Worm (Caenorhabditis elegans) whole organism, L2 larva: ENCODE measurements around the gene Y69A2AR.25.

Experiments
- C34F6.9 ChIP-seq: fragments of 150-350 bp; optimal IDR thresholded peaks from 2 replicates; lab custom pipeline; 2014; ENCODE audit warnings: missing biosample characterization, missing genetic modification characterization
- F13H6.1 ChIP-seq: sonication (generic microtip); optimal IDR thresholded peaks from 2 replicates; lab custom pipeline; 2016; ENCODE audit warnings: missing genetic modification characterization, missing compliant biosample characterization
- Y55F3AM.14 ChIP-seq: fragments of 200-800 bp; sonication (Bioruptor generic); optimal IDR thresholded peaks from 2 replicates; lab custom pipeline; 2018; ENCODE audit warnings: mild to moderate bottlenecking, missing genetic modification characterization, missing compliant biosample characterization
- ZK546.5 ChIP-seq: sonication (generic microtip); optimal IDR thresholded peaks from 2 replicates; lab custom pipeline; 2017; ENCODE audit warnings: missing biosample characterization, missing genetic modification characterization
- alr-1 ChIP-seq: fragments of 150-350 bp; optimal IDR thresholded peaks from 2 replicates; lab custom pipeline; 2014; ENCODE audit warnings: missing biosample characterization, missing genetic modification characterization
- aly-2 ChIP-seq: fragments of 150-350 bp; optimal IDR thresholded peaks from 2 replicates; lab custom pipeline; 2014; ENCODE audit warnings: missing biosample characterization, missing genetic modification characterization
- ama-1 ChIP-seq: fragments of 150-350 bp; optimal IDR thresholded peaks from 2 replicates; lab custom pipeline; 2018; ENCODE audit warnings: inconsistent platforms
- blmp-1 ChIP-seq: sonication (generic microtip); optimal IDR thresholded peaks from 2 replicates; lab custom pipeline; 2017; ENCODE audit warnings: missing genetic modification characterization, mild to moderate bottlenecking, missing compliant biosample characterization, antibody characterized with exemption, moderate library complexity; ENCODE audit not compliant: insufficient read depth
- ceh-16 ChIP-seq: fragments of 150-350 bp; optimal IDR thresholded peaks from 2 replicates; lab custom pipeline; 2014; ENCODE audit warnings: missing biosample characterization, missing genetic modification characterization
- crh-2 ChIP-seq: sonication (generic microtip); optimal IDR thresholded peaks from 2 replicates; lab custom pipeline; 2017; ENCODE audit warnings: missing biosample characterization, missing genetic modification characterization
- egl-27 ChIP-seq: sonication (generic microtip); optimal IDR thresholded peaks from 3 replicates; lab custom pipeline; 2017; ENCODE audit warnings: missing biosample characterization, missing genetic modification reagents, missing genetic modification characterization
- elt-3 ChIP-seq: sonication (generic microtip); optimal IDR thresholded peaks from 2 replicates; lab custom pipeline; 2017; ENCODE audit warnings: missing biosample characterization, missing genetic modification characterization
- fos-1 ChIP-seq: fragments of 150-350 bp; optimal IDR thresholded peaks from 2 replicates; lab custom pipeline; 2014; ENCODE audit warnings: missing biosample characterization, missing genetic modification characterization
- gmeb-1 ChIP-seq: fragments of 150-350 bp; optimal IDR thresholded peaks from 2 replicates; lab custom pipeline; 2014; ENCODE audit warnings: missing biosample characterization, missing genetic modification characterization
- lin-11 ChIP-seq: fragments of 150-350 bp; sonication (generic microtip); optimal IDR thresholded peaks from 2 replicates; lab custom pipeline; 2014; ENCODE audit warnings: missing biosample characterization, missing genetic modification characterization, inconsistent platforms, mixed read lengths
- lin-39 ChIP-seq: fragments of 150-350 bp; optimal IDR thresholded peaks from 2 replicates; lab custom pipeline; 2014; ENCODE audit warnings: missing biosample characterization, missing genetic modification reagents, missing genetic modification characterization
- lsy-2 ChIP-seq, 2 experiments: fragments of 150-350 bp in 1 of 2; sonication (generic microtip) in 1 of 2; optimal IDR thresholded peaks; 2 replicates each; lab custom pipeline; 2014 to 2017; ENCODE audit warnings: missing biosample characterization in 2 of 2, missing genetic modification characterization in 2 of 2
- mab-5 ChIP-seq: fragments of 150-350 bp; optimal IDR thresholded peaks from 2 replicates; lab custom pipeline; 2014; ENCODE audit warnings: missing biosample characterization, missing genetic modification characterization
- mbf-1 ChIP-seq: sonication (generic microtip); optimal IDR thresholded peaks from 2 replicates; lab custom pipeline; 2017; ENCODE audit warnings: missing biosample characterization, missing genetic modification characterization
- mdl-1 ChIP-seq, 2 experiments: fragments of 150-350 bp in 1 of 2; sonication (generic microtip) in 1 of 2; optimal IDR thresholded peaks; 2 replicates each; lab custom pipeline; 2017; ENCODE audit warnings: missing biosample characterization in 2 of 2, missing genetic modification characterization in 2 of 2
- nhr-10 ChIP-seq: sonication (generic microtip); optimal IDR thresholded peaks from 2 replicates; lab custom pipeline; 2017; ENCODE audit warnings: missing biosample characterization, missing genetic modification characterization
- nhr-11 ChIP-seq: fragments of 150-350 bp; optimal IDR thresholded peaks from 2 replicates; lab custom pipeline; 2014; ENCODE audit warnings: missing biosample characterization, missing genetic modification characterization
- nhr-12 ChIP-seq: fragments of 150-350 bp; optimal IDR thresholded peaks from 2 replicates; lab custom pipeline; 2014; ENCODE audit warnings: missing biosample characterization, missing genetic modification characterization
- nhr-129 ChIP-seq: fragments of 150-350 bp; optimal IDR thresholded peaks from 2 replicates; lab custom pipeline; 2014; ENCODE audit warnings: missing biosample characterization, missing genetic modification characterization
- nhr-21 ChIP-seq: fragments of 150-350 bp; optimal IDR thresholded peaks from 2 replicates; lab custom pipeline; 2014; ENCODE audit warnings: missing biosample characterization, missing genetic modification characterization
- nhr-23 ChIP-seq: fragments of 150-350 bp; optimal IDR thresholded peaks from 2 replicates; lab custom pipeline; 2014; ENCODE audit warnings: missing biosample characterization, missing genetic modification reagents, missing genetic modification characterization
- nhr-237 ChIP-seq: fragments of 150-350 bp; optimal IDR thresholded peaks from 2 replicates; lab custom pipeline; 2014; ENCODE audit warnings: missing biosample characterization, missing genetic modification characterization
- nhr-6 ChIP-seq: fragments of 150-350 bp; optimal IDR thresholded peaks from 2 replicates; lab custom pipeline; 2014; ENCODE audit warnings: missing biosample characterization, missing genetic modification characterization
- peb-1 ChIP-seq: fragments of 150-350 bp; optimal IDR thresholded peaks from 2 replicates; lab custom pipeline; 2014; ENCODE audit warnings: missing biosample characterization, missing genetic modification characterization
- sem-4 ChIP-seq: fragments of 150-350 bp; optimal IDR thresholded peaks from 2 replicates; lab custom pipeline; 2014; ENCODE audit warnings: missing biosample characterization, missing genetic modification reagents, missing genetic modification characterization
- skn-1 ChIP-seq: sonication (generic microtip); optimal IDR thresholded peaks from 2 replicates; lab custom pipeline; 2017; ENCODE audit warnings: missing biosample characterization, missing genetic modification characterization
- sma-9 ChIP-seq, 2 experiments: fragments of 150-350 bp in 1 of 2; sonication (generic microtip) in 1 of 2; optimal IDR thresholded peaks; 2 replicates each; lab custom pipeline; 2014 to 2016; ENCODE audit warnings: missing genetic modification characterization in 2 of 2, mild to moderate bottlenecking in 1 of 2, missing biosample characterization in 1 of 2, missing compliant biosample characterization in 1 of 2, missing genetic modification reagents in 1 of 2, moderate library complexity in 1 of 2
- snpc-4 ChIP-seq: fragments of 150-350 bp; optimal IDR thresholded peaks from 2 replicates; lab custom pipeline; 2014; ENCODE audit warnings: missing biosample characterization, missing genetic modification characterization
- unc-62 ChIP-seq: fragments of 150-350 bp; optimal IDR thresholded peaks from 2 replicates; lab custom pipeline; 2014; ENCODE audit warnings: missing biosample characterization, missing genetic modification reagents, missing genetic modification characterization
- ztf-11 ChIP-seq: sonication (generic microtip); optimal IDR thresholded peaks from 2 replicates; lab custom pipeline; 2017; ENCODE audit warnings: missing biosample characterization, missing genetic modification characterization

The Y69A2AR.25 gene

DNA sequence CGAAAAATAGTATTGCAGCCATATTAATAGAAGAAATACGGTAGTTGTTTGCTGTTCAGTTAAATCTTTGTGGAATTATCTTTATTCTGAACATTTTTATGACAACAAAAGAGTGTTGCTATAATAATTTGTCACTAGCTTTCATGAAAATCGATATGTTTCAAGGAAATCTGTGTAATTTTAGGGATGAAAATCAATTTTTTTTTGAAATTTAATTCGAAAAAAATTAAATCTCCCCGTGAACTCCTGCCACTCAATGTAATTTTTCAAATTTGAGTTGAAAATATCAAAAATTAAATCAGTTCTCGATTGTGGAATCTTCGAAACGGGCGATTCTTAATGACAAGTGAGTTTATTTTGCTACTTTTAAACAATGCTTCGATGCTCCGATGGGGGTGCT is 6.8 kb downstream of the Y69A2AR.25 start, which contains the start of gene Y69A2AR.46:
Gene Y69A2AR.46 (plus strand): TSS at position 301 of the 400 bp plus-strand sequence.
- TF ChIP-seq sma-9 (GFP tag; optimal IDR thresholded peaks at IDR 0.05; lab: Kevin White, UChicago) (no peak), sma-9 (tag; optimal IDR thresholded peaks at IDR 0.05; lab: Kevin White, UChicago) (no peak), nhr-21 (tag; lab: Kevin White, UChicago) (no peak), nhr-23 (no peak), nhr-10 (no peak), nhr-129 (tag; lab: Kevin White, UChicago) (no peak)
- TF ChIP-seq, all 48 proteins: peak for 0

DNA sequence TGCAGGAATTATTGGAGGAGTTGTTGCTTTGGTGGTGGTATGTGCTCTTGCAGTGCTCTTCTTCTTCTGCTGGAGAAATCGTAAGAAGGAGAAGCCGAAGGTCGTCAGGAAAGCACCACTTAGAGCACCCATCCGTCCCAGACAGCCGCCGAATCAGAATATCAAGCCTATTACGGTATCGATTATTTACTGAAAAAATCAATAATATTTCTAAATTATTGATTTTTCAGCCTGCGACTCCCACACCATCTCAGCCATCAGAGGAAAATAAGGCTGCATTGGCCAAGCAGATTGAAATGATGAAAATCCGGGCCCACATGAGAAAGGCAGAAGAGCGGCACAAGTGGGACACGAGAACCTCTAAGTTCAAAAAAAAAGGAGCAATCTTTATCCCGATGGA is 12.0 kb downstream of the Y69A2AR.25 start:
- TF ChIP-seq C34F6.9 (tag; lab: Kevin White, UChicago) (no peak), gmeb-1 (no peak), lsy-2 (tag; optimal IDR thresholded peaks at IDR 0.05; lab: Kevin White, UChicago) (no peak), peb-1 (tag; lab: Kevin White, UChicago) (no peak), Y55F3AM.14 (GFP tag; lab: Kevin White, UChicago) (no peak), unc-62 (GFP tag; lab: Kevin White, UChicago) (no peak), ztf-11 (tag; lab: Kevin White, UChicago) (no peak), mdl-1 (tag; optimal IDR thresholded peaks at IDR 0.05; lab: Kevin White, UChicago) (no peak), nhr-10 (no peak), sem-4 (tag; lab: Kevin White, UChicago) (no peak)

DNA sequence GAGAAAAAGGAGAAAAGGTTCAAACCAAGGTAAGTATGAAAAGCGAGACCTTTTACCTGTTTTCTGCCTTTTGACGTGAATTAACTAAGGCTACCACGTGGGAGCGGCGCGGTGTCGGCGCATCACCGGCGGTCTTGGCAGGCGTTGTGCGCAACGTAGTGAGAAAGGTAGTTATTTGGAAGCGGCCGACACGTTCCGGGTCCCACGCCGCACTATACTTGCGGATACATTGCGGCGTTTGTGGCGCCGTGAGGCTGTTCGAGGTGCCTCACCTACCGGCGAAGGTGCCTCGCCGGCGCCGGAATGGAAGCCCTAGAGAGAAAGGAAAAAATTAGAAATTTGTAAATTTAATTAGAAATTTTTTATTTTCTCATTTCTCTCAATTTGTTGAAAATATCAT is 15.3 kb downstream of the Y69A2AR.25 start:
- TF ChIP-seq Y55F3AM.14 (GFP tag; lab: Kevin White, UChicago), result peak; percentile 14
- no peak for TF ChIP-seq mdl-1 (tag; optimal IDR thresholded peaks at IDR 0.05; lab: Kevin White, UChicago)

DNA sequence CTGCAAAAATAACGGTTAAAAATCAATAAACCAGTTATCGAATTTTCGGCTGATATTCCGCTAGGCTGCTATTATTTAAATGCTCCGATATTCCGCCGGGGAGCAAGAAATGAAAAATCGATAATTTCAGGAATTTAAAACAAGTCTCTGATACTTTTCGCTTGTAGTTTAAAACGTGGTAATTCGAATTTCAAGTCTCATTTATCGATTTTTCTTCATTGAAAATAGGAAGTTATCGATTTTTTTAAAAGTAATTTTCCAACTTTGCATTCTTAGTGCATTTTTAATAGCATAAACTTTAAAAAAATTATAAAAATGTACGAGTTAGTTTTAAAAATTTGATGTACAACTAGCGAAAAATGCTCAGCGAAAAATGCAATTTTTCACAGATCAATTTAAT is 15.9 kb downstream of the Y69A2AR.25 start:
- TF ChIP-seq ceh-16 (tag; lab: Kevin White, UChicago) (no peak), ama-1 (lab: Kevin White, UChicago) (no peak), nhr-237 (tag; lab: Kevin White, UChicago) (no peak), F13H6.1 (tag; lab: Kevin White, UChicago) (no peak), mab-5 (no peak)
- TF ChIP-seq, all 48 proteins: peak for 0

DNA sequence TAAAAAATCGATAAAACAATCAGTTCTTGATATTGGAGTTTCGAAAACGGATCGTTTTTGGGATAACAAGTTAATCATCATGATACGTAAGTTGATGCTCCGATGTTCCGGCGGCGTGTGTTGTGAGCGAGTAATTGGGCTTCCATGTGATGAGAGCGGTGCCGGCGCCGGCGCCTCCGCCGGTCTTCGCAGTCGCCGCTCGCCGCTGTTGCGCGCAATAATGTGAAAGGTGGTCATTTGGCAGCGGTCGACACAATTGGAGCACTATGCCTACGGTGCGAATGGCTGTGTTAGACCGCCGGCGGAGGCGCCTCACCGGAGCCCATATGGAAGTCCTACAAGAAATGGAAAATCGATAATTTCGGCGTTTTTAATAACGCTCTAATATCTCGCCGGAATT is 16.3 kb downstream of the Y69A2AR.25 start:
- no peak for TF ChIP-seq snpc-4 (tag; lab: Kevin White, UChicago)
- no peak for TF ChIP-seq crh-2 (tag; lab: Kevin White, UChicago)
- TF ChIP-seq nhr-129 (tag; lab: Kevin White, UChicago), result no peak
- TF ChIP-seq aly-2 (tag; lab: Kevin White, UChicago), result no peak
- TF ChIP-seq lin-39 (tag; lab: Kevin White, UChicago), result no peak
- TF ChIP-seq ZK546.5 (tag; lab: Kevin White, UChicago), result no peak
- no peak for TF ChIP-seq C34F6.9 (tag; lab: Kevin White, UChicago)
- no peak for TF ChIP-seq ztf-11 (tag; lab: Kevin White, UChicago)
- TF ChIP-seq mdl-1 (tag; optimal IDR thresholded peaks at IDR 0.05; lab: Kevin White, UChicago), result no peak
- TF ChIP-seq blmp-1 (tag; lab: Kevin White, UChicago), result no peak
- TF ChIP-seq ceh-16 (tag; lab: Kevin White, UChicago), result no peak
- TF ChIP-seq skn-1 (tag; lab: Kevin White, UChicago), result no peak
- TF ChIP-seq nhr-12 (tag; lab: Kevin White, UChicago), result no peak
- TF ChIP-seq lin-11 (tag; lab: Kevin White, UChicago), result no peak
- no peak for TF ChIP-seq elt-3 (tag; lab: Kevin White, UChicago)
- no peak for TF ChIP-seq nhr-11 (tag; lab: Kevin White, UChicago)
- TF ChIP-seq egl-27, result no peak
- TF ChIP-seq nhr-23, result no peak
- no peak for TF ChIP-seq nhr-6 (tag; lab: Kevin White, UChicago)
- no peak for TF ChIP-seq mbf-1
- TF ChIP-seq, all 48 proteins: peak for 0

DNA sequence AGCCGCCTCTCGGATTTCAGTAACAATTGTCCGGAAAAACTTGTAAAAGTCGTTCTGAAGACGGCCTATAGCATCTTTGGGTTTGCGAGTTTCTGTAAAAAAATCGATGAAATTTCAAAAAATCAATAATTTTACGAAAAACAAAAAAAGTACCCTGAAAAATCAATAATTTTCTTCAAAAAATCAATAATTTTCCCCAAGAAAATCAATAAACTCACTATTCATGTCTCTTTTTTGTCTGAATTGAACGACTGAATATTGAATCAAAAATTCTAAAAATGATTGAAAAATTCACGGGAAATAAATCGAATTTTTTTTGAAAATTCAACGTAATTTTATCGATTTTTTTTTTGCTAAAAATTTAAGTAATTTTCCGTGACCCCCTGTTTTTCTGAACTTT is 16.7 kb downstream of the Y69A2AR.25 start, which contains the start of gene Y69A2AR.23:
Gene Y69A2AR.23 (minus strand): TSS at position 267 of the 400 bp plus-strand sequence.
- no peak for TF ChIP-seq ama-1 (lab: Kevin White, UChicago)
- TF ChIP-seq fos-1 (tag; lab: Kevin White, UChicago), result no peak
- no peak for TF ChIP-seq alr-1 (tag; lab: Kevin White, UChicago)
